Fruit fly (Drosophila melanogaster) whole organism, pupa: ENCODE measurements around the gene Uch.

Source experiments
- CG10348 ChIP-seq: fragments of 200-800 bp; sonication (Bioruptor generic); IDR thresholded peaks from 2 replicates; pipeline ENCODE4 v1.3.6; 2022; ENCODE audit warnings: missing biosample characterization, missing genetic modification characterization
- CG12605 ChIP-seq: fragments of 200-800 bp; sonication (Bioruptor generic); IDR thresholded peaks from 2 replicates; pipeline ENCODE4 v1.3.6; 2022; ENCODE audit warnings: missing biosample characterization, missing genetic modification characterization
- CG13204 ChIP-seq: fragments of 200-800 bp; sonication (Bioruptor generic); optimal IDR thresholded peaks from 2 replicates; lab custom pipeline; 2018; ENCODE audit warnings: missing biosample characterization, mild to moderate bottlenecking, missing genetic modification characterization, moderate library complexity
- CG14655 ChIP-seq: fragments of 200-800 bp; sonication (Bioruptor generic); optimal IDR thresholded peaks from 3 replicates; lab custom pipeline; 2017; ENCODE audit warnings: mild to moderate bottlenecking, missing biosample characterization, missing genetic modification reagents, missing genetic modification characterization
- CG15710 ChIP-seq: fragments of 200-800 bp; sonication (Bioruptor generic); optimal IDR thresholded peaks from 2 replicates; lab custom pipeline; 2018; ENCODE audit warnings: missing biosample characterization, mild to moderate bottlenecking, missing genetic modification characterization, moderate library complexity
- CG17806 ChIP-seq: fragments of 200-800 bp; sonication (Bioruptor generic); optimal IDR thresholded peaks from 2 replicates; lab custom pipeline; 2018; ENCODE audit warnings: missing biosample characterization, mild to moderate bottlenecking, missing genetic modification characterization, moderate library complexity
- CG32121 ChIP-seq: fragments of 200-800 bp; sonication (Bioruptor generic); IDR thresholded peaks from 2 replicates; pipeline ENCODE4 v1.3.6; 2022; ENCODE audit warnings: missing biosample characterization, missing genetic modification characterization
- CG34367 ChIP-seq: fragments of 200-800 bp; sonication (Bioruptor generic); optimal IDR thresholded peaks from 2 replicates; lab custom pipeline; 2018; ENCODE audit warnings: missing biosample characterization, mild to moderate bottlenecking, missing genetic modification characterization
- CG4496 ChIP-seq: fragments of 200-800 bp; sonication (Bioruptor generic); IDR thresholded peaks from 3 replicates; pipeline ENCODE4 v1.3.6; 2022; ENCODE audit warnings: missing biosample characterization, missing genetic modification characterization
- CG8159 ChIP-seq: fragments of 200-800 bp; sonication (Bioruptor generic); optimal IDR thresholded peaks from 3 replicates; lab custom pipeline; 2018; ENCODE audit warnings: missing biosample characterization, mild to moderate bottlenecking, missing genetic modification characterization, moderate library complexity
- CG8301 ChIP-seq: fragments of 200-800 bp; sonication (Bioruptor generic); optimal IDR thresholded peaks from 2 replicates; lab custom pipeline; 2018; ENCODE audit warnings: missing biosample characterization, mild to moderate bottlenecking, missing genetic modification characterization
- CG9948 ChIP-seq: fragments of 200-800 bp; sonication (Bioruptor generic); optimal IDR thresholded peaks from 2 replicates; lab custom pipeline; 2018; ENCODE audit warnings: missing biosample characterization, mild to moderate bottlenecking, missing genetic modification characterization, moderate library complexity
- D1 ChIP-seq: fragments of 200-800 bp; sonication (Bioruptor generic); optimal IDR thresholded peaks from 2 replicates; lab custom pipeline; 2018; ENCODE audit warnings: missing biosample characterization, mild to moderate bottlenecking, missing genetic modification characterization, moderate library complexity
- EcR ChIP-seq: fragments of 200-800 bp; sonication (Bioruptor generic); optimal IDR thresholded peaks from 3 replicates; lab custom pipeline; 2019; ENCODE audit warnings: missing biosample characterization, missing genetic modification characterization, mild to moderate bottlenecking, moderate library complexity, missing genetic modification reagents
- Ets98B ChIP-seq: fragments of 200-800 bp; sonication (Bioruptor generic); IDR thresholded peaks from 2 replicates; pipeline ENCODE4 v1.3.6; 2022; ENCODE audit warnings: missing biosample characterization, missing genetic modification characterization
- Pif1A ChIP-seq: fragments of 200-800 bp; sonication (Bioruptor generic); optimal IDR thresholded peaks from 3 replicates; lab custom pipeline; 2016; ENCODE audit warnings: missing biosample characterization, missing genetic modification characterization
- Pif1B ChIP-seq: fragments of 200-800 bp; sonication (Bioruptor generic); optimal IDR thresholded peaks from 3 replicates; lab custom pipeline; 2016; ENCODE audit warnings: missing biosample characterization, missing genetic modification characterization
- Snoo ChIP-seq: fragments of 200-800 bp; sonication (Bioruptor generic); optimal IDR thresholded peaks from 3 replicates; lab custom pipeline; 2017; ENCODE audit warnings: missing biosample characterization, mild to moderate bottlenecking, missing genetic modification characterization, inconsistent platforms
- fd96Ca ChIP-seq: fragments of 200-800 bp; sonication (Bioruptor generic); IDR thresholded peaks from 3 replicates; pipeline ENCODE4 v1.3.6; 2022; ENCODE audit warnings: missing biosample characterization, missing genetic modification characterization
- gl ChIP-seq: fragments of 200-800 bp; sonication (Bioruptor generic); optimal IDR thresholded peaks from 2 replicates; lab custom pipeline; 2018; ENCODE audit warnings: missing biosample characterization, mild to moderate bottlenecking, missing genetic modification characterization

The Uch gene

dm6 chr2L:2242783-2243182 is 28.8 kb upstream of the Uch start:
- TF ChIP-seq Ets98B (GFP tag; lab: Robert Waterston, UW) (no peak), CG15710 (tag; lab: Kevin White, UChicago) (no peak), gl (tag; lab: Kevin White, UChicago) (no peak), CG13204 (no peak), fd96Ca (no peak), D1 (no peak), CG14655 (GFP tag; lab: Kevin White, UChicago) (no peak), CG8301 (tag; lab: Kevin White, UChicago) (no peak), CG12605 (no peak), CG8159 (tag; lab: Kevin White, UChicago) (no peak)
- TF ChIP-seq, all 21 proteins: peak for 0

dm6 chr2L:2242139-2242538 is 28.1 kb upstream of the Uch start, which contains the start of gene CG4267:
Gene CG4267, plus strand, starts transcription at chr2L:2242378.
- no peak for TF ChIP-seq Pif1B (GFP tag; lab: Kevin White, UChicago)
- peak; percentile 67 for TF ChIP-seq CG4496 (GFP tag; lab: Robert Waterston, UW)
- peak; percentile 74 for TF ChIP-seq EcR (GFP tag; lab: Kevin White, UChicago)
- 0 out of 2 replicates have a peak, but pooled peaks have one; percentile 12 for TF ChIP-seq CG32121 (GFP tag; lab: Robert Waterston, UW)
- peak; percentile 20; the same call in 1 of the 2 replicates for TF ChIP-seq Ets98B (GFP tag; lab: Robert Waterston, UW)
- no peak for TF ChIP-seq CG34367 (tag; lab: Kevin White, UChicago)
- 0 out of 2 replicates have a peak, but pooled peaks have one; percentile 23 for TF ChIP-seq CG10348 (GFP tag; lab: Robert Waterston, UW)
- peak; percentile 52; the same call in 1 of the 3 replicates for TF ChIP-seq fd96Ca
- TF ChIP-seq CG15710 (tag; lab: Kevin White, UChicago), result no peak

- TF ChIP-seq CG13204 (no peak), EcR (GFP tag; lab: Kevin White, UChicago) (no peak), CG12605 (no peak), CG17806 (tag; lab: Kevin White, UChicago) (no peak), CG4496 (GFP tag; lab: Robert Waterston, UW) (no peak), CG9948 (tag; lab: Kevin White, UChicago) (no peak), CG10348 (GFP tag; lab: Robert Waterston, UW) (no peak), Ets98B (GFP tag; lab: Robert Waterston, UW) (no peak), D1 (no peak), Snoo (tag; lab: Kevin White, UChicago) (no peak), CG14655 (GFP tag; lab: Kevin White, UChicago) (no peak), CG8301 (tag; lab: Kevin White, UChicago) (no peak), Pif1B (GFP tag; lab: Kevin White, UChicago) (no peak), CG15710 (tag; lab: Kevin White, UChicago) (no peak)
Measured at dm6 chr2L:2240493-2240892, 26.5 kb upstream of the Uch start, which contains the start of gene Tengl1. Gene Tengl1, minus strand, starts transcription at chr2L:2240593.

- TF ChIP-seq CG9948 (tag; lab: Kevin White, UChicago) (no peak), CG10348 (GFP tag; lab: Robert Waterston, UW) (no peak), Ets98B (GFP tag; lab: Robert Waterston, UW) (no peak), CG13204 (no peak), CG12605 (no peak)
Measured at dm6 chr2L:2239284-2239683, 25.3 kb upstream of the Uch start, which contains the start of gene Tengl2. Gene Tengl2, minus strand, starts transcription at chr2L:2239384.

dm6 chr2L:2238151-2238550 is 24.1 kb upstream of the Uch start, which contains the start of gene Tengl3:
Gene Tengl3, minus strand, starts transcription at chr2L:2238251.
- TF ChIP-seq CG9948 (tag; lab: Kevin White, UChicago) (no peak), fd96Ca (no peak), CG8159 (tag; lab: Kevin White, UChicago) (no peak), Snoo (tag; lab: Kevin White, UChicago) (no peak), CG14655 (GFP tag; lab: Kevin White, UChicago) (no peak)

- TF ChIP-seq EcR (GFP tag; lab: Kevin White, UChicago), result peak; percentile 36
- TF ChIP-seq CG32121 (GFP tag; lab: Robert Waterston, UW), result no peak
Measured at dm6 chr2L:2236722-2237121, 22.7 kb upstream of the Uch start, which contains the start of gene Sec24CD. Gene Sec24CD, minus strand, starts transcription at chr2L:2236844.

- TF ChIP-seq fd96Ca (0 out of 3 replicates have a peak, but pooled peaks have one; percentile 33), Pif1A (no peak), Ets98B (GFP tag; lab: Robert Waterston, UW) (peak; percentile 42)
Measured at dm6 chr2L:2228179-2228849, 14.3 kb upstream of the Uch start.
